Fruit fly (Drosophila melanogaster): ENCODE results near the gene Sfp36F.

The Sfp36F gene

DNA sequence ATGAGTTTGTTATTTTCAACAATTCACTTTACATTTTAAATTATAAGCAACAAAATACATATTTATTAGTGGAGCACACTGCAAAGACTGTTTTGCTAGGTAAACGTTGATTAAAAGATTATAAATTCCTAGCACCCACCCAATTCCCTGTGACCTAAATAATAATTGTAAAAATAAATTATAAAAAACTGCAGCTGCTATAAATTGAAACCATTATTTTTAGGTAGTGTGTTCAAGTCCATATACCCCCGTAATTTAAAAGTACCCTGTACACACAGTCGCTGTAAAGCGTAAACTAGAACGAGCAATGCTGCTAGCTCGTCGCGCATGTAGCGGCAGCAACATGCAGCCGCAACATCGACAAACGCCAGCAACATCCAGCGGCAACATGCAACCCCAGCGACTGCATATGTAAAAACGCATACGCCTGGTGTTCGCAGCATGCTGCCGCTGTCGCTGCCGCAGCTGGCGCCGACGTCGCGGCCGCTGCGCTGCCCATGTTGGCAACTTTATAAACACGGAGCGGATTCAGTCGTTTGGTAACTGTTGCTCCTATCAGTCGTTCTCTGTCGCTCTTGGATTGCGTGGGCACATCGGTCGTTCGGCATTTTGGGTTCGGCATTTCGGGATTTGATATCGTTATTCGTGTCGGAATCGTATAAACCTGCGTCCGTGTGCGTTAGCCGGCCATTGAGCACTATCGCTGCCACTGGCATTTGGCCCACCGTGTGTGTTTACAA, 27.4 kb downstream of the Sfp36F start, which contains the start of gene Fas3 (continued):
- TF ChIP-seq D19A (tag; optimal IDR thresholded peaks at IDR 0.05) (no peak), so (GFP tag; IDR thresholded peaks at IDR 0.05) (peak; percentile 59; the same call in 1 of the 3 replicates), Hr78 (GFP tag; optimal IDR thresholded peaks at IDR 0.05) (peak in 1 of 2 experiments; percentile 20), CHES-1-like (GFP tag; optimal IDR thresholded peaks at IDR 0.05) (peak; percentile 20), Nf-YB (GFP tag; optimal IDR thresholded peaks at IDR 0.05) (peak; percentile 7), CG7271 (tag; optimal IDR thresholded peaks at IDR 0.05) (no peak), caup (GFP tag; optimal IDR thresholded peaks at IDR 0.05; ENCODE audit: severe bottlenecking) (peak; percentile 59), CG16815 (GFP tag; optimal IDR thresholded peaks at IDR 0.05) (no peak), CrebB (tag; optimal IDR thresholded peaks at IDR 0.05) (peak; percentile 26), CG10979 (tag; optimal IDR thresholded peaks at IDR 0.05) (peak; percentile 9), CG11723 (GFP tag; optimal IDR thresholded peaks at IDR 0.05) (no peak), CG7556 (GFP tag; optimal IDR thresholded peaks at IDR 0.05) (peak; percentile 2), bsh (GFP tag; optimal IDR thresholded peaks at IDR 0.05) (peak; percentile 2 to 51), scrt (GFP tag; optimal IDR thresholded peaks at IDR 0.05) (peak; percentile 90), Meics (GFP tag; optimal IDR thresholded peaks at IDR 0.05) (peak; percentile 17), CG13296 (GFP tag; optimal IDR thresholded peaks at IDR 0.05) (peak; percentile 45), E2f2 (GFP tag; IDR thresholded peaks at IDR 0.05) (0 out of 2 replicates have a peak, but pooled peaks have one; percentile 22), rib (GFP tag; IDR thresholded peaks at IDR 0.05) (0 out of 2 replicates have a peak, but pooled peaks have one; percentile 19), CG16863 (GFP tag; optimal IDR thresholded peaks at IDR 0.05) (no peak), Pdp1 (GFP tag; optimal IDR thresholded peaks at IDR 0.05) (peak in 1 of 2 experiments; percentile 88), lab (GFP tag; optimal IDR thresholded peaks at IDR 0.05) (peak; percentile 58), shn (GFP tag; optimal IDR thresholded peaks at IDR 0.05) (peak; percentile 4), Med (GFP tag) (peak; percentile 93), CG1024 (GFP tag; IDR thresholded peaks at IDR 0.05) (0 out of 2 replicates have a peak, but pooled peaks have one; percentile 36), dmrt11E (tag; optimal IDR thresholded peaks at IDR 0.05) (peak; percentile 15), ftz-f1 (GFP tag; optimal IDR thresholded peaks at IDR 0.05) (peak; percentile 48), yki (optimal IDR thresholded peaks at IDR 0.05) (no peak), ap (GFP tag; IDR thresholded peaks at IDR 0.05) (no peak), CG14441 (GFP tag; IDR thresholded peaks at IDR 0.05) (no peak), CG13624 (GFP tag; optimal IDR thresholded peaks at IDR 0.05) (peak; percentile 1), CG8290 (GFP tag; optimal IDR thresholded peaks at IDR 0.05) (peak; percentile 31), CG8290 (tag; optimal IDR thresholded peaks at IDR 0.05) (peak in 1 of 2 experiments; percentile 81), sens-2 (GFP tag; IDR thresholded peaks at IDR 0.05) (0 out of 2 replicates have a peak, but pooled peaks have one; percentile 7), sug (tag; optimal IDR thresholded peaks at IDR 0.05) (peak; percentile 67), HHEX (GFP tag; optimal IDR thresholded peaks at IDR 0.05) (peak; percentile 47), CG3847 (GFP tag; IDR thresholded peaks at IDR 0.05) (no peak), nerfin-1 (tag; optimal IDR thresholded peaks at IDR 0.05) (peak; percentile 21), CG14667 (GFP tag; IDR thresholded peaks at IDR 0.05) (no peak), Jarid2 (GFP tag; optimal IDR thresholded peaks at IDR 0.05) (peak; percentile 98), Hmr (GFP tag; optimal IDR thresholded peaks at IDR 0.05) (peak; percentile 40), D (optimal IDR thresholded peaks at IDR 0.05) (no peak), D (GFP tag; optimal IDR thresholded peaks at IDR 0.05) (peak; percentile 37), CG10366 (GFP tag; IDR thresholded peaks at IDR 0.05) (no peak), NK7.1 (GFP tag; optimal IDR thresholded peaks at IDR 0.05) (no peak), pnt (GFP tag; optimal IDR thresholded peaks at IDR 0.05) (no peak), pb (GFP tag; optimal IDR thresholded peaks at IDR 0.05) (peak; percentile 59), her (GFP tag; optimal IDR thresholded peaks at IDR 0.05) (peak; percentile 57), CG12659 (GFP tag; optimal IDR thresholded peaks at IDR 0.05) (peak; percentile 14), CG5180 (GFP tag; optimal IDR thresholded peaks at IDR 0.05) (peak; percentile 51)
